Fruit fly (Drosophila melanogaster) whole organism, embryonic: Measurements from ENCODE around the gene cdi.
A peak's percentile ranks its signal among the peaks of the same experiment; 100 is the strongest.

Experiments
- Aef1 ChIP-seq: fragments of 200-800 bp; sonication (Bioruptor generic); IDR thresholded peaks from 3 replicates; pipeline ENCODE4 v1.3.6; 2022; ENCODE audit warnings: missing biosample characterization, missing genetic modification characterization
- B-H1 ChIP-seq: fragments of 200-800 bp; sonication (Bioruptor generic); IDR thresholded peaks from 3 replicates; pipeline ENCODE4 v1.3.6; 2022; ENCODE audit warnings: missing biosample characterization, missing genetic modification characterization
- CG10147 ChIP-seq: fragments of 200-800 bp; sonication (Bioruptor generic); optimal IDR thresholded peaks from 2 replicates; lab custom pipeline; 2019; ENCODE audit warnings: missing biosample characterization, mild to moderate bottlenecking, missing genetic modification characterization, moderate library complexity
- CG10274 ChIP-seq: fragments of 200-800 bp; sonication (Bioruptor generic); optimal IDR thresholded peaks from 3 replicates; lab custom pipeline; 2017; ENCODE audit warnings: missing biosample characterization, mild to moderate bottlenecking, missing genetic modification characterization
- CG11695 ChIP-seq: fragments of 200-800 bp; sonication (Bioruptor generic); IDR thresholded peaks from 3 replicates; pipeline ENCODE4 v1.3.6; 2022; ENCODE audit warnings: missing biosample characterization, missing genetic modification characterization
- CG12071 ChIP-seq: fragments of 200-800 bp; sonication (Bioruptor generic); optimal IDR thresholded peaks from 3 replicates; lab custom pipeline; 2018; ENCODE audit warnings: missing biosample characterization, mild to moderate bottlenecking, missing genetic modification characterization
- CG12391 ChIP-seq: fragments of 200-800 bp; sonication (Bioruptor generic); optimal IDR thresholded peaks from 3 replicates; lab custom pipeline; 2018; ENCODE audit warnings: missing biosample characterization, mild to moderate bottlenecking, missing genetic modification characterization, moderate library complexity
- CG12942 ChIP-seq: fragments of 200-800 bp; sonication (Bioruptor generic); optimal IDR thresholded peaks from 3 replicates; lab custom pipeline; 2016; ENCODE audit warnings: missing biosample characterization, missing genetic modification characterization
- CG17829 ChIP-seq: fragments of 200-800 bp; optimal IDR thresholded peaks from 2 replicates; lab custom pipeline; 2019; ENCODE audit warnings: missing biosample characterization, mild to moderate bottlenecking, missing genetic modification characterization, moderate library complexity
- CG18011 ChIP-seq: fragments of 200-800 bp; sonication (Bioruptor generic); optimal IDR thresholded peaks from 2 replicates; lab custom pipeline; 2017; ENCODE audit warnings: missing biosample characterization, missing genetic modification characterization, mild to moderate bottlenecking, moderate library complexity, missing genotype
- CG2202 ChIP-seq: fragments of 200-800 bp; sonication (Bioruptor generic); optimal IDR thresholded peaks from 2 replicates; lab custom pipeline; 2018; ENCODE audit warnings: missing biosample characterization, mild to moderate bottlenecking, missing genetic modification characterization
- CG2889 ChIP-seq: fragments of 200-800 bp; sonication (Bioruptor generic); IDR thresholded peaks from 3 replicates; pipeline ENCODE4 v1.3.6; 2022; ENCODE audit warnings: missing biosample characterization, missing genetic modification characterization
- CG30403 ChIP-seq: fragments of 200-800 bp; sonication (Bioruptor generic); optimal IDR thresholded peaks from 3 replicates; lab custom pipeline; 2016; ENCODE audit warnings: missing biosample characterization, missing genetic modification characterization
- CG32532 ChIP-seq: fragments of 200-800 bp; sonication (Bioruptor generic); IDR thresholded peaks from 2 replicates; pipeline ENCODE4 v1.3.6; 2022; ENCODE audit warnings: missing biosample characterization, missing genetic modification characterization
- CG33557 ChIP-seq: fragments of 200-800 bp; sonication (Bioruptor generic); optimal IDR thresholded peaks from 2 replicates; lab custom pipeline; 2019; ENCODE audit warnings: missing biosample characterization, mild to moderate bottlenecking, missing genetic modification characterization, moderate library complexity
- CG3407 ChIP-seq: fragments of 200-800 bp; sonication (Bioruptor generic); optimal IDR thresholded peaks from 2 replicates; lab custom pipeline; 2018; ENCODE audit warnings: missing biosample characterization, mild to moderate bottlenecking, missing genetic modification characterization
- CG4404 ChIP-seq: fragments of 200-800 bp; sonication (Bioruptor generic); IDR thresholded peaks from 2 replicates; pipeline ENCODE4 v1.3.6; 2022; ENCODE audit warnings: missing biosample characterization, missing genetic modification characterization
- CG4730 ChIP-seq: fragments of 200-800 bp; sonication (Bioruptor generic); IDR thresholded peaks from 2 replicates; pipeline ENCODE4 v1.3.6; 2022; ENCODE audit warnings: missing biosample characterization, missing genetic modification characterization
- CG6683 ChIP-seq: fragments of 200-800 bp; sonication (Bioruptor generic); optimal IDR thresholded peaks from 2 replicates; lab custom pipeline; 2017; ENCODE audit warnings: missing biosample characterization, mild to moderate bottlenecking, missing genetic modification characterization, missing genetic modification reagents
- CG6689 ChIP-seq: fragments of 200-800 bp; sonication (Bioruptor generic); IDR thresholded peaks from 2 replicates; pipeline ENCODE4 v1.3.6; 2022; ENCODE audit warnings: missing biosample characterization, missing genetic modification characterization
- CG7745 ChIP-seq: fragments of 200-800 bp; sonication (Bioruptor generic); optimal IDR thresholded peaks from 2 replicates; lab custom pipeline; 2018; ENCODE audit warnings: missing biosample characterization, mild to moderate bottlenecking, missing genetic modification characterization, moderate library complexity
- CG8388 ChIP-seq: fragments of 200-800 bp; sonication (Bioruptor generic); optimal IDR thresholded peaks from 2 replicates; lab custom pipeline; 2019; ENCODE audit warnings: missing biosample characterization, mild to moderate bottlenecking, missing genetic modification characterization, moderate library complexity
- CG8478 ChIP-seq: fragments of >200 bp; optimal IDR thresholded peaks from 2 replicates; lab custom pipeline; 2018
- CG9932 ChIP-seq: fragments of 200-800 bp; sonication (Bioruptor generic); IDR thresholded peaks from 2 replicates; pipeline ENCODE4 v1.3.6; 2022; ENCODE audit warnings: missing biosample characterization, missing genetic modification characterization
- Camta ChIP-seq: fragments of 200-800 bp; sonication (Bioruptor generic); optimal IDR thresholded peaks from 2 replicates; lab custom pipeline; 2016; ENCODE audit warnings: missing biosample characterization, missing genetic modification characterization
- Chrac-16 ChIP-seq: fragments of 200-800 bp; sonication (Bioruptor generic); optimal IDR thresholded peaks from 3 replicates; lab custom pipeline; 2016; ENCODE audit warnings: missing biosample characterization, missing genetic modification characterization
- Doc2 ChIP-seq: fragments of 200-800 bp; sonication (Bioruptor generic); IDR thresholded peaks from 2 replicates; pipeline ENCODE4 v1.3.6; 2022; ENCODE audit warnings: missing biosample characterization, missing genetic modification characterization
- Ets65A ChIP-seq: fragments of 200-800 bp; sonication (Bioruptor generic); peaks from one replicate; lab custom pipeline; 2016; ENCODE audit warnings: missing biosample characterization, missing genetic modification characterization
- HLHmδ ChIP-seq: fragments of 200-800 bp; sonication (Bioruptor generic); optimal IDR thresholded peaks from 2 replicates; lab custom pipeline; 2018; ENCODE audit warnings: missing biosample characterization, mild to moderate bottlenecking, missing genetic modification characterization, moderate library complexity
- HmgD ChIP-seq: fragments of 200-800 bp; sonication (Bioruptor generic); optimal IDR thresholded peaks from 3 replicates; lab custom pipeline; 2016; ENCODE audit warnings: missing biosample characterization, missing genetic modification characterization
- Hmx ChIP-seq: fragments of 200-800 bp; sonication (Bioruptor generic); optimal IDR thresholded peaks from 2 replicates; lab custom pipeline; 2016; ENCODE audit warnings: missing biosample characterization, missing genetic modification characterization
- Mad ChIP-seq: fragments of 200-800 bp; sonication (Bioruptor generic); optimal IDR thresholded peaks from 2 replicates; lab custom pipeline; 2016; ENCODE audit warnings: missing biosample characterization, missing genetic modification characterization
- Neu2 ChIP-seq: fragments of 200-800 bp; sonication (Bioruptor generic); optimal IDR thresholded peaks from 3 replicates; lab custom pipeline; 2016; ENCODE audit warnings: missing biosample characterization, missing genetic modification characterization, borderline replicate concordance
- Nf-YA ChIP-seq: fragments of 200-800 bp; sonication (Bioruptor generic); IDR thresholded peaks from 2 replicates; pipeline ENCODE4 v1.3.6; 2022; ENCODE audit warnings: missing biosample characterization, missing genetic modification characterization
- NfI ChIP-seq: fragments of 200-800 bp; sonication (Bioruptor generic); optimal IDR thresholded peaks from 3 replicates; lab custom pipeline; 2018; ENCODE audit warnings: missing biosample characterization, mild to moderate bottlenecking, missing genetic modification characterization, moderate library complexity
- Side ChIP-seq: fragments of 200-800 bp; sonication (Bioruptor generic); optimal IDR thresholded peaks from 2 replicates; lab custom pipeline; 2016; ENCODE audit warnings: missing biosample characterization, missing genetic modification characterization
- TFAM ChIP-seq: fragments of 200-800 bp; sonication (Bioruptor generic); optimal IDR thresholded peaks from 2 replicates; lab custom pipeline; 2017; ENCODE audit warnings: missing biosample characterization, missing genetic modification characterization, inconsistent platforms
- abd-A ChIP-seq: fragments of 200-800 bp; sonication (Bioruptor generic); optimal IDR thresholded peaks from 3 replicates; lab custom pipeline; 2019; ENCODE audit warnings: missing biosample characterization, mild to moderate bottlenecking, missing genetic modification characterization, moderate library complexity
- bbx ChIP-seq: fragments of 200-800 bp; sonication (Bioruptor generic); IDR thresholded peaks from 2 replicates; pipeline ENCODE4 v1.3.6; 2022; ENCODE audit warnings: missing biosample characterization, missing genetic modification characterization; ENCODE audit not compliant: partially characterized antibody
- cwo ChIP-seq: fragments of 200-800 bp; sonication (Bioruptor generic); optimal IDR thresholded peaks from 3 replicates; lab custom pipeline; 2017; ENCODE audit warnings: missing biosample characterization, missing genetic modification characterization, mild to moderate bottlenecking, moderate library complexity, missing genetic modification reagents
- emc ChIP-seq: fragments of 200-800 bp; sonication (Bioruptor generic); optimal IDR thresholded peaks from 2 replicates; lab custom pipeline; 2016; ENCODE audit warnings: missing biosample characterization, missing genetic modification characterization
- fd3F ChIP-seq: fragments of 200-800 bp; sonication (Bioruptor generic); optimal IDR thresholded peaks from 2 replicates; lab custom pipeline; 2018; ENCODE audit warnings: missing biosample characterization, mild to moderate bottlenecking, missing genetic modification characterization, moderate library complexity
- gcm2 ChIP-seq: fragments of 200-800 bp; sonication (Bioruptor generic); optimal IDR thresholded peaks from 2 replicates; lab custom pipeline; 2016; ENCODE audit warnings: missing biosample characterization, missing genetic modification characterization
- jigr1 ChIP-seq: fragments of 200-800 bp; sonication (Bioruptor generic); IDR thresholded peaks from 3 replicates; pipeline ENCODE4 v1.3.6; 2022; ENCODE audit warnings: missing biosample characterization, missing genetic modification characterization
- knrl ChIP-seq: fragments of 200-800 bp; sonication (Bioruptor generic); IDR thresholded peaks from 3 replicates; pipeline ENCODE4 v1.3.6; 2022; ENCODE audit warnings: missing biosample characterization, missing genetic modification characterization; ENCODE audit not compliant: partially characterized antibody
- mam ChIP-seq: fragments of 200-800 bp; sonication (Bioruptor generic); optimal IDR thresholded peaks from 3 replicates; lab custom pipeline; 2016; ENCODE audit warnings: missing biosample characterization, missing genetic modification characterization
- pan ChIP-seq, 4 experiments: fragments of >200 bp in 3 of 4; fragments of 200-800 bp in 1 of 4; sonication (Bioruptor generic) in 1 of 4; optimal IDR thresholded peaks in 3 of 4; IDR thresholded peaks in 1 of 4; 2 replicates each; pipeline versions ENCODE4 v1.3.6 to Lab custom; 2017 to 2022; ENCODE audit warnings: missing biosample characterization in 2 of 4, missing genetic modification characterization in 2 of 4, mixed read lengths in 1 of 4
- seq ChIP-seq: fragments of 200-800 bp; sonication (Bioruptor generic); IDR thresholded peaks from 2 replicates; pipeline ENCODE4 v1.3.6; 2022; ENCODE audit warnings: missing biosample characterization, missing genetic modification characterization
- sisA ChIP-seq: fragments of 200-800 bp; sonication (Bioruptor generic); IDR thresholded peaks from 2 replicates; pipeline ENCODE4 v1.3.6; 2022; ENCODE audit warnings: missing biosample characterization, missing genetic modification characterization
- slp2 ChIP-seq: fragments of 200-800 bp; sonication (Bioruptor generic); optimal IDR thresholded peaks from 2 replicates; lab custom pipeline; 2016; ENCODE audit warnings: missing biosample characterization, missing genetic modification characterization
- trh ChIP-seq: fragments of 200-800 bp; sonication (Bioruptor generic); optimal IDR thresholded peaks from 2 replicates; lab custom pipeline; 2016; ENCODE audit warnings: missing biosample characterization, missing genetic modification characterization
- wdn ChIP-seq: fragments of 200-800 bp; sonication (Bioruptor generic); IDR thresholded peaks from 2 replicates; pipeline ENCODE4 v1.3.6; 2022; ENCODE audit warnings: missing biosample characterization, missing genetic modification characterization

The cdi gene

DNA sequence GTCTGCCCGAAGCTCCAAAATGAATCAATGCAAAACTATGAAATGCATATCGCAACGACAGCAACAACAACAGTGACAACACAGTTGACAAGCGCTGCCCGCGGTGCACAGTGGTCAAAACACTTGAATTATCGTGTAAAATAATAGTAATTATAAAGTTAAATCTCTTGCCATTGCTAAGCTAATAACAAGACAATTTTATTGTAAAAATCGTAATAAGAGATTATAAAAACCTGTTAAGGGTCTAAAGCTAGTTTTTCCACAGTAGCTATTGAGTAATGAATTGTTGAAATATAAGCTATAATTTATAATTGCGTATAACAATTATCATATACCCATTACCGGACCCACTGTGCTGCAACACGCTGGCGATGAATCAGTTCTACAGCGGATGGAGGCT lies 21.1 kb downstream of the cdi start (continued):
- no peak for TF ChIP-seq CG18011
- TF ChIP-seq CG4404 (GFP tag; lab: Robert Waterston, UW), result 0 out of 2 replicates have a peak, but pooled peaks have one; percentile 28
- TF ChIP-seq jigr1 (GFP tag; lab: Robert Waterston, UW), result no peak
- TF ChIP-seq CG2889, result no peak
- no peak for TF ChIP-seq knrl (GFP tag; lab: Robert Waterston, UW)
- peak; percentile 71 for TF ChIP-seq CG6689 (GFP tag; lab: Robert Waterston, UW)
- TF ChIP-seq CG17829 (tag; lab: Kevin White, UChicago), result peak; percentile 75
- TF ChIP-seq CG32532 (GFP tag; lab: Robert Waterston, UW), result no peak
- TF ChIP-seq CG8478, result no peak
- no peak for TF ChIP-seq CG12071 (GFP tag; lab: Kevin White, UChicago)
- TF ChIP-seq CG8388 (GFP tag; lab: Kevin White, UChicago), result peak; percentile 59
- TF ChIP-seq cwo (GFP tag; lab: Kevin White, UChicago), result no peak
- TF ChIP-seq slp2 (GFP tag; lab: Kevin White, UChicago), result no peak
- TF ChIP-seq CG30403 (GFP tag; lab: Kevin White, UChicago), result peak; percentile 51
- no peak for TF ChIP-seq fd3F
- TF ChIP-seq CG7745 (tag; lab: Kevin White, UChicago), result no peak
- TF ChIP-seq CG2202 (tag; lab: Kevin White, UChicago), result peak; percentile 22
- no peak for TF ChIP-seq Neu2 (GFP tag; lab: Kevin White, UChicago)
- no peak for TF ChIP-seq CG6683
- TF ChIP-seq HmgD (GFP tag; lab: Kevin White, UChicago), result no peak
- no peak for TF ChIP-seq abd-A (tag; lab: Kevin White, UChicago)
- TF ChIP-seq CG10147 (GFP tag; lab: Kevin White, UChicago), result no peak
- no peak for TF ChIP-seq Side (GFP tag; lab: Kevin White, UChicago)
- peak; percentile 47 for TF ChIP-seq Camta (GFP tag; lab: Kevin White, UChicago)
- no peak for TF ChIP-seq CG9932 (GFP tag; lab: Robert Waterston, UW)
- TF ChIP-seq CG11695, result peak; percentile 64; the same call in 2 of the 3 replicates
- no peak for TF ChIP-seq Aef1 (GFP tag; lab: Robert Waterston, UW)
- TF ChIP-seq CG4730 (GFP tag; lab: Robert Waterston, UW), result no peak
- peak; percentile 33 for TF ChIP-seq Ets65A (GFP tag; lab: Kevin White, UChicago)
- no peak for TF ChIP-seq CG12942 (GFP tag; lab: Kevin White, UChicago)
- no peak for TF ChIP-seq Nf-YA (GFP tag; lab: Robert Waterston, UW)
- TF ChIP-seq wdn, result no peak
- peak; percentile 13 for TF ChIP-seq CG33557
- TF ChIP-seq mam (GFP tag; lab: Kevin White, UChicago), result no peak
- no peak for TF ChIP-seq seq (GFP tag; lab: Robert Waterston, UW)
- TF ChIP-seq CG12391 (tag; lab: Kevin White, UChicago), result peak; percentile 56
- no peak for TF ChIP-seq pan (optimal IDR thresholded peaks at IDR 0.05; lab: Kevin White, UChicago)
- peak in 1 of 2 experiments; percentile 72 for TF ChIP-seq pan (GFP tag; optimal IDR thresholded peaks at IDR 0.05 in 1 of 2, IDR thresholded peaks at IDR 0.05 in 1 of 2)
- TF ChIP-seq CG3407 (GFP tag; lab: Kevin White, UChicago), result peak; percentile 42
- TF ChIP-seq CG10274 (GFP tag; lab: Kevin White, UChicago), result no peak
- no peak for TF ChIP-seq B-H1 (GFP tag; lab: Robert Waterston, UW)
- no peak for TF ChIP-seq Doc2 (GFP tag; lab: Robert Waterston, UW)
- peak; percentile 31; the same call in 1 of the 2 replicates for TF ChIP-seq sisA (GFP tag; lab: Robert Waterston, UW)
- TF ChIP-seq emc (GFP tag; lab: Kevin White, UChicago), result no peak
- TF ChIP-seq HLHmδ (GFP tag; lab: Kevin White, UChicago), result no peak
- TF ChIP-seq gcm2 (GFP tag; lab: Kevin White, UChicago), result no peak
- no peak for TF ChIP-seq Hmx
- no peak for TF ChIP-seq Chrac-16 (GFP tag; lab: Kevin White, UChicago)
- no peak for TF ChIP-seq TFAM (GFP tag; lab: Kevin White, UChicago)
- TF ChIP-seq trh (GFP tag; lab: Kevin White, UChicago), result no peak
- no peak for TF ChIP-seq NfI (GFP tag; lab: Kevin White, UChicago)
- no peak for TF ChIP-seq bbx (GFP tag; lab: Robert Waterston, UW)
- TF ChIP-seq Mad (GFP tag; lab: Kevin White, UChicago), result no peak
